Fruit fly (Drosophila melanogaster) whole organism, embryonic: ENCODE measurements around the gene ninaB.

ENCODE experiments used
- B-H2 ChIP-seq: fragments of 200-800 bp; sonication (Bioruptor generic); optimal IDR thresholded peaks from 2 replicates; lab custom pipeline; 2018; ENCODE audit warnings: missing biosample characterization, mild to moderate bottlenecking, missing genetic modification characterization
- Blimp-1 ChIP-seq: fragments of 200-800 bp; sonication (Bioruptor generic); optimal IDR thresholded peaks from 3 replicates; lab custom pipeline; 2018; ENCODE audit warnings: missing biosample characterization, missing genetic modification characterization, mild to moderate bottlenecking, moderate library complexity, missing genetic modification reagents
- CG10267 ChIP-seq: fragments of 200-800 bp; sonication (Bioruptor generic); optimal IDR thresholded peaks from 2 replicates; lab custom pipeline; 2018; ENCODE audit warnings: missing biosample characterization, mild to moderate bottlenecking, missing genetic modification characterization, moderate library complexity
- CG10654 ChIP-seq: fragments of 200-800 bp; sonication (Bioruptor generic); optimal IDR thresholded peaks from 2 replicates; lab custom pipeline; 2016; ENCODE audit warnings: missing biosample characterization, missing genetic modification characterization
- CG15269 ChIP-seq: fragments of 200-800 bp; sonication (Bioruptor generic); optimal IDR thresholded peaks from 2 replicates; lab custom pipeline; 2018; ENCODE audit warnings: missing biosample characterization, mild to moderate bottlenecking, missing genetic modification characterization, moderate library complexity
- CG17912 ChIP-seq: fragments of 200-800 bp; sonication (Bioruptor generic); optimal IDR thresholded peaks from 2 replicates; lab custom pipeline; 2018; ENCODE audit warnings: missing biosample characterization, mild to moderate bottlenecking, missing genetic modification characterization
- CG18262 ChIP-seq: fragments of 200-800 bp; optimal IDR thresholded peaks from 3 replicates; lab custom pipeline; 2019; ENCODE audit warnings: missing biosample characterization, mild to moderate bottlenecking, missing genetic modification characterization, moderate library complexity
- CG30403 ChIP-seq: fragments of 200-800 bp; sonication (Bioruptor generic); optimal IDR thresholded peaks from 3 replicates; lab custom pipeline; 2016; ENCODE audit warnings: missing biosample characterization, missing genetic modification characterization
- CG3163 ChIP-seq: fragments of 200-800 bp; sonication (Bioruptor generic); optimal IDR thresholded peaks from 3 replicates; lab custom pipeline; 2016; ENCODE audit warnings: missing biosample characterization, missing genetic modification characterization
- CG33213 ChIP-seq: fragments of 200-800 bp; sonication (Bioruptor generic); optimal IDR thresholded peaks from 3 replicates; lab custom pipeline; 2016; ENCODE audit warnings: missing biosample characterization, missing genetic modification characterization
- CG4424 ChIP-seq: fragments of 200-800 bp; sonication (Bioruptor generic); optimal IDR thresholded peaks from 3 replicates; lab custom pipeline; 2016; ENCODE audit warnings: missing biosample characterization, missing genetic modification characterization
- CG6175 ChIP-seq: fragments of 200-800 bp; sonication (Bioruptor generic); IDR thresholded peaks from 3 replicates; pipeline ENCODE4 v1.3.6; 2022; ENCODE audit warnings: missing biosample characterization, missing genetic modification characterization
- CG6689 ChIP-seq: fragments of 200-800 bp; sonication (Bioruptor generic); IDR thresholded peaks from 2 replicates; pipeline ENCODE4 v1.3.6; 2022; ENCODE audit warnings: missing biosample characterization, missing genetic modification characterization
- CG7357 ChIP-seq: fragments of 200-800 bp; sonication (Bioruptor generic); IDR thresholded peaks from 3 replicates; pipeline ENCODE4 v1.3.6; 2022; ENCODE audit warnings: missing biosample characterization, missing genetic modification characterization
- CG7372 ChIP-seq: fragments of 200-800 bp; sonication (Bioruptor generic); IDR thresholded peaks from 2 replicates; pipeline ENCODE4 v1.3.6; 2022; ENCODE audit warnings: missing biosample characterization, missing genetic modification characterization
- CG7839 ChIP-seq: fragments of 200-800 bp; sonication (Bioruptor generic); optimal IDR thresholded peaks from 3 replicates; lab custom pipeline; 2018; ENCODE audit warnings: missing biosample characterization, mild to moderate bottlenecking, missing genetic modification characterization, moderate library complexity
- CG8290 ChIP-seq, 3 experiments: fragments of 200-800 bp; sonication (Bioruptor generic); optimal IDR thresholded peaks; 2 replicates each; lab custom pipeline; 2016 to 2019; ENCODE audit warnings: missing biosample characterization in 3 of 3, missing genetic modification characterization in 3 of 3, mild to moderate bottlenecking in 2 of 3, moderate library complexity in 1 of 3
- CG8388 ChIP-seq: fragments of 200-800 bp; sonication (Bioruptor generic); optimal IDR thresholded peaks from 2 replicates; lab custom pipeline; 2019; ENCODE audit warnings: missing biosample characterization, mild to moderate bottlenecking, missing genetic modification characterization, moderate library complexity
- CG8924 ChIP-seq: fragments of 200-800 bp; optimal IDR thresholded peaks from 3 replicates; lab custom pipeline; 2019; ENCODE audit warnings: missing biosample characterization, mild to moderate bottlenecking, missing genetic modification characterization, moderate library complexity
- CG8944 ChIP-seq: fragments of 200-800 bp; sonication (Bioruptor generic); optimal IDR thresholded peaks from 3 replicates; lab custom pipeline; 2016; ENCODE audit warnings: missing biosample characterization, missing genetic modification characterization
- CG9437 ChIP-seq: fragments of 200-800 bp; sonication (Bioruptor generic); optimal IDR thresholded peaks from 2 replicates; lab custom pipeline; 2018; ENCODE audit warnings: missing biosample characterization, mild to moderate bottlenecking, missing genetic modification characterization
- CTCF ChIP-seq: fragments of 200-800 bp; sonication (Bioruptor generic); optimal IDR thresholded peaks from 2 replicates; lab custom pipeline; 2017; ENCODE audit warnings: missing biosample characterization, mild to moderate bottlenecking, missing genetic modification characterization, moderate library complexity
- D19A ChIP-seq: fragments of 200-800 bp; optimal IDR thresholded peaks from 3 replicates; lab custom pipeline; 2019; ENCODE audit warnings: missing biosample characterization, mild to moderate bottlenecking, missing genetic modification characterization, moderate library complexity
- Dp ChIP-seq: fragments of 200-800 bp; sonication (Bioruptor generic); optimal IDR thresholded peaks from 2 replicates; lab custom pipeline; 2018; ENCODE audit warnings: missing biosample characterization, mild to moderate bottlenecking, missing genetic modification characterization, moderate library complexity
- Drgx ChIP-seq: fragments of 200-800 bp; sonication (Bioruptor generic); IDR thresholded peaks from 2 replicates; pipeline ENCODE4 v1.3.6; 2022; ENCODE audit warnings: missing biosample characterization, missing genetic modification characterization
- Ets97D ChIP-seq: fragments of 200-800 bp; sonication (Bioruptor generic); optimal IDR thresholded peaks from 3 replicates; lab custom pipeline; 2016; ENCODE audit warnings: missing biosample characterization, missing genetic modification characterization
- HLHmδ ChIP-seq: fragments of 200-800 bp; sonication (Bioruptor generic); optimal IDR thresholded peaks from 2 replicates; lab custom pipeline; 2018; ENCODE audit warnings: missing biosample characterization, mild to moderate bottlenecking, missing genetic modification characterization, moderate library complexity
- HmgD ChIP-seq: fragments of 200-800 bp; sonication (Bioruptor generic); optimal IDR thresholded peaks from 3 replicates; lab custom pipeline; 2016; ENCODE audit warnings: missing biosample characterization, missing genetic modification characterization
- HmgZ ChIP-seq: fragments of 200-800 bp; sonication (Bioruptor generic); optimal IDR thresholded peaks from 2 replicates; lab custom pipeline; 2018; ENCODE audit warnings: missing biosample characterization, mild to moderate bottlenecking, missing genetic modification characterization
- Hr39 ChIP-seq: fragments of >200 bp; optimal IDR thresholded peaks from 2 replicates; lab custom pipeline; 2017
- Med ChIP-seq: fragments of 200-800 bp; sonication (Bioruptor generic); peaks from one replicate; lab custom pipeline; 2016; ENCODE audit warnings: missing biosample characterization, missing genetic modification characterization, mild to moderate bottlenecking, inconsistent platforms, moderate library complexity
- NC2α ChIP-seq: fragments of 200-800 bp; sonication (Bioruptor generic); optimal IDR thresholded peaks from 2 replicates; lab custom pipeline; 2016; ENCODE audit warnings: missing biosample characterization, missing genetic modification characterization
- NFAT ChIP-seq: fragments of 200-800 bp; sonication (Bioruptor generic); IDR thresholded peaks from 2 replicates; pipeline ENCODE4 v1.3.6; 2022; ENCODE audit warnings: missing biosample characterization, missing genetic modification characterization
- Neu2 ChIP-seq: fragments of 200-800 bp; sonication (Bioruptor generic); optimal IDR thresholded peaks from 3 replicates; lab custom pipeline; 2016; ENCODE audit warnings: missing biosample characterization, missing genetic modification characterization, borderline replicate concordance
- NfI ChIP-seq: fragments of 200-800 bp; sonication (Bioruptor generic); optimal IDR thresholded peaks from 3 replicates; lab custom pipeline; 2018; ENCODE audit warnings: missing biosample characterization, mild to moderate bottlenecking, missing genetic modification characterization, moderate library complexity
- Optix ChIP-seq: fragments of 200-800 bp; sonication (Bioruptor generic); IDR thresholded peaks from 3 replicates; pipeline ENCODE4 v1.3.6; 2022; ENCODE audit warnings: missing biosample characterization, missing genetic modification characterization
- amos ChIP-seq: fragments of 200-800 bp; sonication (Bioruptor generic); IDR thresholded peaks from 2 replicates; pipeline ENCODE4 v1.3.6; 2022; ENCODE audit warnings: missing biosample characterization, missing genetic modification characterization; ENCODE audit not compliant: partially characterized antibody
- chif ChIP-seq, 2 experiments: fragments of 200-800 bp; sonication (Bioruptor generic); optimal IDR thresholded peaks; 3 replicates each; lab custom pipeline; 2016; ENCODE audit warnings: missing biosample characterization in 2 of 2, missing genetic modification characterization in 2 of 2
- corto ChIP-seq: fragments of 200-800 bp; sonication (Bioruptor generic); optimal IDR thresholded peaks from 2 replicates; lab custom pipeline; 2016; ENCODE audit warnings: missing biosample characterization, mild to moderate bottlenecking, missing genetic modification characterization, moderate library complexity
- cwo ChIP-seq: fragments of 200-800 bp; sonication (Bioruptor generic); optimal IDR thresholded peaks from 3 replicates; lab custom pipeline; 2017; ENCODE audit warnings: missing biosample characterization, missing genetic modification characterization, mild to moderate bottlenecking, moderate library complexity, missing genetic modification reagents
- her ChIP-seq: fragments of 200-800 bp; sonication (Bioruptor generic); optimal IDR thresholded peaks from 2 replicates; lab custom pipeline; 2016; ENCODE audit warnings: missing biosample characterization, missing genetic modification characterization
- hkb ChIP-seq, 2 experiments: fragments of 200-800 bp in 1 of 2; fragments of >200 bp in 1 of 2; sonication (Bioruptor generic) in 1 of 2; IDR thresholded peaks in 1 of 2; optimal IDR thresholded peaks in 1 of 2; 2 replicates each; pipeline versions ENCODE4 v1.3.6 to Lab custom; 2017 to 2022; ENCODE audit warnings: missing biosample characterization in 1 of 2, missing genetic modification characterization in 1 of 2
- jumu ChIP-seq: fragments of 200-800 bp; sonication (Bioruptor generic); optimal IDR thresholded peaks from 3 replicates; lab custom pipeline; 2016; ENCODE audit warnings: missing biosample characterization, missing genetic modification characterization
- kay ChIP-seq: fragments of 200-800 bp; sonication (Bioruptor generic); optimal IDR thresholded peaks from 2 replicates; lab custom pipeline; 2016; ENCODE audit warnings: missing biosample characterization, missing genetic modification characterization
- lab ChIP-seq: fragments of 200-800 bp; sonication (Bioruptor generic); optimal IDR thresholded peaks from 3 replicates; lab custom pipeline; 2017; ENCODE audit warnings: missing biosample characterization, missing genetic modification characterization, mild to moderate bottlenecking, moderate library complexity, missing genetic modification reagents
- nmo ChIP-seq: fragments of 200-800 bp; sonication (Bioruptor generic); optimal IDR thresholded peaks from 2 replicates; lab custom pipeline; 2018; ENCODE audit warnings: missing biosample characterization, mild to moderate bottlenecking, missing genetic modification characterization, moderate library complexity
- onecut ChIP-seq: fragments of 200-800 bp; sonication (Bioruptor generic); IDR thresholded peaks from 2 replicates; pipeline ENCODE4 v1.3.6; 2022; ENCODE audit warnings: missing biosample characterization, missing genetic modification characterization
- pum ChIP-seq: fragments of 200-800 bp; sonication (Bioruptor generic); optimal IDR thresholded peaks from 2 replicates; lab custom pipeline; 2016; ENCODE audit warnings: missing biosample characterization, missing genetic modification characterization
- repo ChIP-seq: fragments of 200-800 bp; sonication (Bioruptor generic); optimal IDR thresholded peaks from 2 replicates; lab custom pipeline; 2016; ENCODE audit warnings: missing biosample characterization, missing genetic modification characterization
- schlank ChIP-seq: fragments of 200-800 bp; sonication (Bioruptor generic); optimal IDR thresholded peaks from 2 replicates; lab custom pipeline; 2018; ENCODE audit warnings: missing biosample characterization, mild to moderate bottlenecking, missing genetic modification characterization
- vnd ChIP-seq: fragments of 200-800 bp; sonication (Bioruptor generic); IDR thresholded peaks from 3 replicates; pipeline ENCODE4 v1.3.6; 2022; ENCODE audit warnings: missing biosample characterization, missing genetic modification characterization; ENCODE audit not compliant: partially characterized antibody

The ninaB gene

DNA sequence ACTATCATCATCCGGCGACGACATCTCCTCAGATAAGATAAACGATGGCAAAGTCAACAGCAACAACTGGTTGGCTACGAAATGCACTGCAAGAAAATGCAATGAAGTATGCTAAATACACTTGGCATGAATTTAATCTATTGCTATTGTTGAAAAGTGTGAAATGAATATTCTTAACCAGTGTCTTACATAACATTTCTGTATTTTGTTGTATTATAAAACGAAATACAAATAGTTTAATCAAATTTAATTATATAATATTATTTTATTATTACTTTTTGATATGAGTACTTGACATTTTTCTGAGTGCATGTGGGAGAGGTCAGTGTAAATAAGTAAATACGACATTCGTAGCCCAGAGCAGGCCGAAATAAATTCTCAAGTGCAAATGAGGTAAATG, 13.2 kb downstream of the ninaB start (continued):
- no peak for TF ChIP-seq CG7357 (GFP tag; lab: Robert Waterston, UW)
- no peak for TF ChIP-seq schlank (tag; lab: Kevin White, UChicago)
- TF ChIP-seq chif (GFP tag; optimal IDR thresholded peaks at IDR 0.05; lab: Kevin White, UChicago) = no peak
- peak; percentile 51 for TF ChIP-seq CG4424
- peak; percentile 50 for TF ChIP-seq nmo (GFP tag; lab: Kevin White, UChicago)
- TF ChIP-seq CG9437 = peak; percentile 32
- TF ChIP-seq CG3163 (GFP tag; lab: Kevin White, UChicago) = no peak
- no peak for TF ChIP-seq HLHmδ (GFP tag; lab: Kevin White, UChicago)
- no peak for TF ChIP-seq HmgZ (tag; lab: Kevin White, UChicago)
- TF ChIP-seq CG15269 (tag; lab: Kevin White, UChicago) = peak; percentile 28
- no peak for TF ChIP-seq CG33213
- no peak for TF ChIP-seq CG17912 (GFP tag; lab: Kevin White, UChicago)
- no peak; the same call in 1 of the 2 replicates for TF ChIP-seq onecut
- no peak for TF ChIP-seq Dp (GFP tag; lab: Kevin White, UChicago)
- TF ChIP-seq NC2α (GFP tag; lab: Kevin White, UChicago) = no peak
- no peak for TF ChIP-seq Optix (GFP tag; lab: Robert Waterston, UW)
- peak; percentile 57 for TF ChIP-seq Blimp-1 (GFP tag; lab: Kevin White, UChicago)
- TF ChIP-seq NfI (GFP tag; lab: Kevin White, UChicago) = no peak
- no peak for TF ChIP-seq Hr39 (lab: Kevin White, UChicago)
- peak; percentile 24 for TF ChIP-seq CG10654 (GFP tag; lab: Kevin White, UChicago)
- peak; percentile 67 for TF ChIP-seq CG18262 (tag; lab: Kevin White, UChicago)
- no peak for TF ChIP-seq CG30403 (GFP tag; lab: Kevin White, UChicago)
- no peak for TF ChIP-seq corto (GFP tag; lab: Kevin White, UChicago)
- TF ChIP-seq NFAT = no peak
- TF ChIP-seq HmgD = no peak
- no peak for TF ChIP-seq amos (GFP tag; lab: Robert Waterston, UW)
- TF ChIP-seq CTCF (GFP tag; lab: Kevin White, UChicago) = no peak
- TF ChIP-seq CG7839 = peak; percentile 54
- TF ChIP-seq her = no peak
- no peak for TF ChIP-seq CG6689
- peak; percentile 16 for TF ChIP-seq lab (GFP tag; lab: Kevin White, UChicago)
- TF ChIP-seq jumu (GFP tag; lab: Kevin White, UChicago) = no peak
- peak; percentile 7 for TF ChIP-seq cwo (GFP tag; lab: Kevin White, UChicago)
- peak; percentile 42 for TF ChIP-seq CG8924 (tag; lab: Kevin White, UChicago)
- no peak for TF ChIP-seq CG6175 (GFP tag; lab: Robert Waterston, UW)
- no peak for TF ChIP-seq vnd (GFP tag; lab: Robert Waterston, UW)
- TF ChIP-seq Neu2 (GFP tag; lab: Kevin White, UChicago) = no peak
- no peak for TF ChIP-seq hkb (optimal IDR thresholded peaks at IDR 0.05; lab: Kevin White, UChicago)
- no peak for TF ChIP-seq hkb (GFP tag; IDR thresholded peaks at IDR 0.05; lab: Robert Waterston, UW)
- TF ChIP-seq B-H2 = no peak
- no peak for TF ChIP-seq CG8290 (GFP tag; optimal IDR thresholded peaks at IDR 0.05; lab: Kevin White, UChicago)
- TF ChIP-seq CG8290 (tag; optimal IDR thresholded peaks at IDR 0.05; lab: Kevin White, UChicago) = no peak
- TF ChIP-seq repo = no peak
- TF ChIP-seq D19A (tag; lab: Kevin White, UChicago) = peak; percentile 55
- TF ChIP-seq Ets97D (GFP tag; lab: Kevin White, UChicago) = no peak
- no peak for TF ChIP-seq CG7372 (GFP tag; lab: Robert Waterston, UW)
- TF ChIP-seq CG10267 (tag; lab: Kevin White, UChicago) = peak; percentile 48
- peak; percentile 42 for TF ChIP-seq CG8388
- no peak for TF ChIP-seq kay (GFP tag; lab: Kevin White, UChicago)
- peak; percentile 45 for TF ChIP-seq Med (GFP tag; lab: Kevin White, UChicago)
- TF ChIP-seq Drgx (GFP tag; lab: Robert Waterston, UW) = peak; percentile 66
- TF ChIP-seq CG8944 (GFP tag; lab: Kevin White, UChicago) = no peak
- no peak for TF ChIP-seq pum (GFP tag; lab: Kevin White, UChicago)
